Worm (Caenorhabditis elegans) whole organism, early embryonic: ENCODE data around the gene clec-172.

ENCODE experiments used
- B0310.2 ChIP-seq: sonication (generic microtip); optimal IDR thresholded peaks from 2 replicates; lab custom pipeline; 2016; ENCODE audit warnings: mild to moderate bottlenecking, missing genetic modification characterization, missing compliant biosample characterization
- F13C5.2 ChIP-seq: sonication (generic microtip); optimal IDR thresholded peaks from 2 replicates; lab custom pipeline; 2017; ENCODE audit warnings: mild to moderate bottlenecking, missing genetic modification characterization, inconsistent platforms, missing compliant biosample characterization
- aly-1 ChIP-seq: sonication (generic microtip); optimal IDR thresholded peaks from 2 replicates; lab custom pipeline; 2016; ENCODE audit warnings: missing genetic modification characterization, missing compliant biosample characterization
- ama-1 ChIP-seq: fragments of 150-350 bp; optimal IDR thresholded peaks from 2 replicates; lab custom pipeline; 2014
- ceh-13 ChIP-seq: fragments of 200-800 bp; sonication (Bioruptor generic); optimal IDR thresholded peaks from 2 replicates; lab custom pipeline; 2018; ENCODE audit warnings: mild to moderate bottlenecking, missing genetic modification characterization, missing compliant biosample characterization
- flt-1 ChIP-seq: fragments of 200-800 bp; sonication (Bioruptor generic); IDR thresholded peaks from 2 replicates; pipeline ENCODE4 v1.3.6; 2022; ENCODE audit warnings: missing genetic modification characterization, missing compliant biosample characterization
- hmbx-1 ChIP-seq: sonication (generic microtip); optimal IDR thresholded peaks from 2 replicates; lab custom pipeline; 2016; ENCODE audit warnings: mild to moderate bottlenecking, missing genetic modification characterization, missing compliant biosample characterization
- hmg-4 ChIP-seq: fragments of 200-800 bp; sonication (Bioruptor generic); optimal IDR thresholded peaks from 2 replicates; lab custom pipeline; 2018; ENCODE audit warnings: mild to moderate bottlenecking, missing genetic modification characterization, missing compliant biosample characterization
- hnd-1 ChIP-seq: sonication (generic microtip); optimal IDR thresholded peaks from 2 replicates; lab custom pipeline; 2016; ENCODE audit warnings: missing genetic modification characterization, missing compliant biosample characterization
- pes-1 ChIP-seq: fragments of 200-800 bp; sonication (Bioruptor generic); IDR thresholded peaks from 2 replicates; pipeline ENCODE4 v1.3.6; 2022; ENCODE audit warnings: missing genetic modification reagents, missing genetic modification characterization, missing compliant biosample characterization
- sea-1 ChIP-seq: fragments of 200-800 bp; sonication (Bioruptor generic); conservative IDR thresholded peaks from 2 replicates; pipeline ENCODE4 v1.3.6; 2022; ENCODE audit warnings: missing genetic modification characterization, missing compliant biosample characterization
- tbx-37 ChIP-seq: fragments of 200-800 bp; sonication (Bioruptor generic); conservative IDR thresholded peaks from 2 replicates; pipeline ENCODE4 v1.3.6; 2022; ENCODE audit warnings: missing genetic modification reagents, missing genetic modification characterization, missing compliant biosample characterization
- tra-4 ChIP-seq: sonication (generic microtip); optimal IDR thresholded peaks from 2 replicates; lab custom pipeline; 2017; ENCODE audit warnings: missing genetic modification characterization, missing compliant biosample characterization

Gene clec-172

DNA sequence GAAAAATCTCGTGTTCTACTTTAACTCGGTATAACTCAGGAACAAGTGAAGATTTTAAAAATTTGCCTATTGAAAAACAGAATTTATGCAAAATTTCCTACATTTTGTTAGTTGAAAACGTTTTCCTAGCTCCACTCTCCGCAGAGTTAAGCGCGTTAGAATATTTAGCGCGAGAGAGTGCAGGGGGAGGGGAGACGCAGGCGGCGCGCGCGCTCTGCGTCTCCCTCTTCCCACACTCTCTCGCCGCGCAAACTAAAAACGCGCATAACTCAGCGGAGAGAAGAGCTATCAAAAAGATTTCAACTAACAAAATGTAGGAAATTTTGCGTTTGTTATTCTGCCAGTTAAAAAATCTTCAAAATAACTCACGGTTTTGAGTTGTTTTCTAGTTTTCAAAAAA lies 44.3 kb downstream of the clec-172 start:
- TF ChIP-seq aly-1 (tag; lab: Kevin White, UChicago) (no peak), B0310.2 (tag; lab: Kevin White, UChicago) (no peak), tra-4 (tag; lab: Kevin White, UChicago) (no peak), hmg-4 (GFP tag; lab: Kevin White, UChicago) (no peak), ama-1 (no peak)

DNA sequence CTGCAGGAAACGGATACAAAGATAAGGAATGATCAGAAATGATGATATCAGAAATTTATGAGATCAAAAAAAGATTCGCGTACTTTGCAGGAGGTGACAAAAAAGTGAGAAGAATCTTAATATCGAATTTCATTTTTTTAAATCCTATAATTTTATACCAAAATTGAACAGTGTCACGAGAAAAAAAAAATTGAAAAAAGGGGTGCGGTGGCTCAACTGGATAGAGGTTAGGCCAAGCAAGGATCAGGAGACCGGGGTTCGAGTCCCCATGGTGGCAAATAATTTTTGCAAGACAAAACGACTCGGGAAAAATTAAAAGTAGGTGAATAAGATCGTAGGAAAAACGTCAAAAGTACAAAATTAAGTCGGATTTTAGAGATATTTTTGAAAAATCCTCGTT lies 46.1 kb downstream of the clec-172 start:
- no peak for TF ChIP-seq tbx-37 (GFP tag; lab: Robert Waterston, UW)
- no peak for TF ChIP-seq aly-1 (tag; lab: Kevin White, UChicago)
- TF ChIP-seq hnd-1 (tag; lab: Kevin White, UChicago), result no peak
- no peak for TF ChIP-seq ceh-13 (GFP tag; lab: Kevin White, UChicago)

DNA sequence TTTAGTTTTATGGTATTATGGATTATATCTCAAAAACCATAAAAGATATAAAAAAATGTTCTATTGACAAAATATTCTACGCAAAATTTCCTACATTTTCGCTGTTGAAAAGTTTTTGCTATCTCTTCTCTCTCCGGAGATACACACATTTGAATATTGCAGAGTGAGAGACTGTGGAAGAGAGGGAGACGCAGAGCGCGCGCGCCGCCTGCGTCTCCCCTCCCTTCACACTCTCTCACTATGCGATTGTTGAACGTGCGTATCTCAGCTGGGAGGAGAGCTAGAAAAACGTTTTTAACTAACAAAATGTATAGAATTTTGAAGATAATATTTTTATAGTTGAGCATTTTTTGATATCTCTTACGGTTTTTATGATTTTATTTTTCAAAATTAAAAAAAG lies 47.3 kb downstream of the clec-172 start:
- TF ChIP-seq ceh-13 (GFP tag; lab: Kevin White, UChicago), result no peak
- no peak for TF ChIP-seq F13C5.2 (tag; lab: Kevin White, UChicago)
- no peak for TF ChIP-seq pes-1 (GFP tag; lab: Robert Waterston, UW)

DNA sequence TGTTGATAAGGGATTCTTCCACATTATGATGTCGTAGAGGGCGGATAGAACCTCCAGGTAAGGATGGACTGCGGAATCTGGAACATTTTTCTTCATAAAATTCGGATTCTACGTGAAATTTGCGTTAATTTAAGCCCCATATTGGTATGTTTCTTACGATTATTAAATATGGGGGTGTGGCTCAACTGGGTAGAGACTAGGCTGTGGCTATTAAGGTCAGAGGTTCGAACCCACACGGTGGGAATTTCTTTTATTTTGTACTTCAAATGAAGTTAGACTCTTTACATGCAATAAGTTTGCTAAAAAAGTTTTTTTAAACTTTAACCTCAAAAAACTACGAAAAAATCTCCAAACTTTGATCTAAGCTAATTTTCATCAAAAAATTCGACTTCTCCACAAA lies 51.0 kb downstream of the clec-172 start:
- no peak for TF ChIP-seq ceh-13 (GFP tag; lab: Kevin White, UChicago)
- no peak for TF ChIP-seq hmbx-1 (tag; lab: Kevin White, UChicago)
- no peak for TF ChIP-seq tbx-37 (GFP tag; lab: Robert Waterston, UW)
- no peak for TF ChIP-seq hmg-4 (GFP tag; lab: Kevin White, UChicago)
- TF ChIP-seq F13C5.2 (tag; lab: Kevin White, UChicago), result no peak
- no peak for TF ChIP-seq B0310.2 (tag; lab: Kevin White, UChicago)
- no peak for TF ChIP-seq sea-1
- no peak for TF ChIP-seq flt-1
- TF ChIP-seq hnd-1 (tag; lab: Kevin White, UChicago), result no peak
